Worm (Caenorhabditis elegans) whole organism, late embryonic: ENCODE results near the gene osta-1.

Experiments
- C08G9.2 ChIP-seq: sonication (generic microtip); optimal IDR thresholded peaks from 2 replicates; lab custom pipeline; 2016; ENCODE audit warnings: mild to moderate bottlenecking, missing genetic modification characterization, moderate library complexity, missing compliant biosample characterization
- F13H6.1 ChIP-seq: sonication (generic microtip); optimal IDR thresholded peaks from 2 replicates; lab custom pipeline; 2016; ENCODE audit warnings: missing genetic modification characterization, missing compliant biosample characterization
- Y22D7AL.16 ChIP-seq: sonication (generic microtip); optimal IDR thresholded peaks from 2 replicates; lab custom pipeline; 2016; ENCODE audit warnings: missing genetic modification characterization, missing compliant biosample characterization
- ahr-1 ChIP-seq: sonication (generic microtip); optimal IDR thresholded peaks from 2 replicates; lab custom pipeline; 2016; ENCODE audit warnings: missing genetic modification characterization, missing compliant biosample characterization
- ceh-14 ChIP-seq: sonication (generic microtip); optimal IDR thresholded peaks from 2 replicates; lab custom pipeline; 2016; ENCODE audit warnings: missing genotype, missing genetic modification characterization, missing compliant biosample characterization
- ceh-18 ChIP-seq: sonication (generic microtip); optimal IDR thresholded peaks from 2 replicates; lab custom pipeline; 2016; ENCODE audit warnings: missing genetic modification characterization, missing compliant biosample characterization
- ceh-19 ChIP-seq: fragments of 200-800 bp; sonication (Bioruptor generic); optimal IDR thresholded peaks from 2 replicates; lab custom pipeline; 2018; ENCODE audit warnings: mild to moderate bottlenecking, missing genetic modification characterization, missing compliant biosample characterization
- ceh-2 ChIP-seq: sonication (generic microtip); optimal IDR thresholded peaks from 2 replicates; lab custom pipeline; 2016; ENCODE audit warnings: missing genotype, missing genetic modification characterization, missing compliant biosample characterization
- ceh-22 ChIP-seq: sonication (generic microtip); optimal IDR thresholded peaks from 2 replicates; lab custom pipeline; 2017; ENCODE audit warnings: missing biosample characterization, missing genetic modification characterization
- ceh-24 ChIP-seq: sonication (generic microtip); optimal IDR thresholded peaks from 2 replicates; lab custom pipeline; 2016; ENCODE audit warnings: mild to moderate bottlenecking, missing genetic modification characterization, missing compliant biosample characterization
- ceh-31 ChIP-seq: sonication (generic microtip); optimal IDR thresholded peaks from 2 replicates; lab custom pipeline; 2016; ENCODE audit warnings: missing genetic modification characterization, missing compliant biosample characterization
- ceh-34 ChIP-seq: sonication (generic microtip); optimal IDR thresholded peaks from 2 replicates; lab custom pipeline; 2016; ENCODE audit warnings: mild to moderate bottlenecking, missing genetic modification characterization, missing compliant biosample characterization
- ceh-45 ChIP-seq: fragments of 200-800 bp; sonication (Bioruptor generic); IDR thresholded peaks from 2 replicates; pipeline ENCODE4 v1.3.6; 2022; ENCODE audit warnings: missing genetic modification reagents, missing genetic modification characterization, missing compliant biosample characterization
- ceh-48 ChIP-seq: sonication (generic microtip); optimal IDR thresholded peaks from 2 replicates; lab custom pipeline; 2016; ENCODE audit warnings: missing genetic modification characterization, inconsistent platforms, missing compliant biosample characterization
- ceh-6 ChIP-seq: fragments of 200-800 bp; sonication (Bioruptor generic); optimal IDR thresholded peaks from 2 replicates; lab custom pipeline; 2018; ENCODE audit warnings: mild to moderate bottlenecking, missing genetic modification characterization, missing compliant biosample characterization
- ceh-9 ChIP-seq: sonication (generic microtip); optimal IDR thresholded peaks from 2 replicates; lab custom pipeline; 2016; ENCODE audit warnings: mild to moderate bottlenecking, missing genetic modification characterization, inconsistent platforms, missing compliant biosample characterization
- che-1 ChIP-seq: sonication (generic microtip); optimal IDR thresholded peaks from 2 replicates; lab custom pipeline; 2016; ENCODE audit warnings: mild to moderate bottlenecking, missing genetic modification characterization, missing compliant biosample characterization
- dmd-4 ChIP-seq: sonication (generic microtip); optimal IDR thresholded peaks from 2 replicates; lab custom pipeline; 2016; ENCODE audit warnings: borderline replicate concordance, missing genetic modification characterization, missing compliant biosample characterization
- dve-1 ChIP-seq: sonication (generic microtip); optimal IDR thresholded peaks from 2 replicates; lab custom pipeline; 2017; ENCODE audit warnings: antibody characterized with exemption, mild to moderate bottlenecking, missing genetic modification characterization, missing compliant biosample characterization
- elt-2 ChIP-seq: sonication (generic microtip); optimal IDR thresholded peaks from 2 replicates; lab custom pipeline; 2016; ENCODE audit warnings: missing genetic modification reagents, missing genetic modification characterization, missing compliant biosample characterization
- fkh-10 ChIP-seq: fragments of 150-350 bp; optimal IDR thresholded peaks from 2 replicates; lab custom pipeline; 2014; ENCODE audit warnings: missing biosample characterization, missing genetic modification reagents, missing genetic modification characterization
- fkh-6 ChIP-seq: sonication (generic microtip); optimal IDR thresholded peaks from 2 replicates; lab custom pipeline; 2016; ENCODE audit warnings: missing genetic modification characterization, missing compliant biosample characterization
- gmeb-2 ChIP-seq: sonication (generic microtip); optimal IDR thresholded peaks from 2 replicates; lab custom pipeline; 2016; ENCODE audit warnings: missing genetic modification characterization, inconsistent platforms, missing compliant biosample characterization
- hlh-30 ChIP-seq: sonication (generic microtip); optimal IDR thresholded peaks from 2 replicates; lab custom pipeline; 2017; ENCODE audit warnings: antibody characterized with exemption, missing genetic modification characterization, missing compliant biosample characterization; ENCODE audit not compliant: insufficient read depth
- lim-6 ChIP-seq: sonication (generic microtip); optimal IDR thresholded peaks from 2 replicates; lab custom pipeline; 2016; ENCODE audit warnings: missing genetic modification characterization, missing compliant biosample characterization
- lin-11 ChIP-seq: fragments of 200-800 bp; sonication (Bioruptor generic); optimal IDR thresholded peaks from 2 replicates; lab custom pipeline; 2018; ENCODE audit warnings: mild to moderate bottlenecking, missing genetic modification characterization, missing compliant biosample characterization
- madf-2 ChIP-seq: sonication (generic microtip); optimal IDR thresholded peaks from 2 replicates; lab custom pipeline; 2017; ENCODE audit warnings: missing genetic modification characterization, missing compliant biosample characterization
- nfya-1 ChIP-seq: sonication (generic microtip); optimal IDR thresholded peaks from 2 replicates; lab custom pipeline; 2017; ENCODE audit warnings: missing genetic modification characterization, mild to moderate bottlenecking, missing compliant biosample characterization, antibody characterized with exemption, moderate library complexity
- nhr-232 ChIP-seq: sonication (generic microtip); optimal IDR thresholded peaks from 2 replicates; lab custom pipeline; 2016; ENCODE audit warnings: missing genetic modification characterization, missing compliant biosample characterization
- npax-4 ChIP-seq: sonication (generic microtip); optimal IDR thresholded peaks from 2 replicates; lab custom pipeline; 2016; ENCODE audit warnings: missing genetic modification characterization, missing compliant biosample characterization
- pag-3 ChIP-seq: sonication (generic microtip); optimal IDR thresholded peaks from 2 replicates; lab custom pipeline; 2016; ENCODE audit warnings: missing compliant biosample characterization, missing genetic modification characterization, borderline replicate concordance
- pat-9 ChIP-seq: fragments of 200-800 bp; sonication (Bioruptor generic); optimal IDR thresholded peaks from 2 replicates; lab custom pipeline; 2018; ENCODE audit warnings: mild to moderate bottlenecking, missing genetic modification characterization, moderate library complexity, missing compliant biosample characterization
- pax-1 ChIP-seq: fragments of 150-350 bp; optimal IDR thresholded peaks from 2 replicates; lab custom pipeline; 2014; ENCODE audit warnings: missing biosample characterization, missing genetic modification characterization
- pha-4 ChIP-seq: fragments of 150-350 bp; optimal IDR thresholded peaks from 2 replicates; lab custom pipeline; 2018; ENCODE audit warnings: missing biosample characterization, missing genetic modification reagents, missing genetic modification characterization
- pqm-1 ChIP-seq: sonication (generic microtip); optimal IDR thresholded peaks from 2 replicates; lab custom pipeline; 2016; ENCODE audit warnings: missing genetic modification characterization, missing compliant biosample characterization
- pros-1 ChIP-seq: fragments of 150-350 bp; optimal IDR thresholded peaks from 2 replicates; lab custom pipeline; 2014; ENCODE audit warnings: missing biosample characterization, missing genetic modification reagents, missing genetic modification characterization
- ref-2 ChIP-seq: sonication (generic microtip); optimal IDR thresholded peaks from 2 replicates; lab custom pipeline; 2016; ENCODE audit warnings: missing genetic modification characterization, missing compliant biosample characterization
- rnt-1 ChIP-seq: sonication (generic microtip); optimal IDR thresholded peaks from 2 replicates; lab custom pipeline; 2016; ENCODE audit warnings: missing genetic modification characterization, missing compliant biosample characterization
- sdc-2 ChIP-seq: sonication (generic microtip); optimal IDR thresholded peaks from 2 replicates; lab custom pipeline; 2016; ENCODE audit warnings: missing genotype, missing genetic modification characterization, missing compliant biosample characterization
- sox-2 ChIP-seq: fragments of 200-800 bp; sonication (Bioruptor generic); IDR thresholded peaks from 2 replicates; pipeline ENCODE4 v1.3.6; 2022; ENCODE audit warnings: missing genetic modification reagents, missing genetic modification characterization, missing compliant biosample characterization
- tbx-2 ChIP-seq: sonication (generic microtip); optimal IDR thresholded peaks from 2 replicates; lab custom pipeline; 2016; ENCODE audit warnings: missing genetic modification characterization, missing compliant biosample characterization
- unc-3 ChIP-seq, 2 experiments: fragments of 200-800 bp in 1 of 2; sonication (Bioruptor generic) in 1 of 2; sonication (generic microtip) in 1 of 2; conservative IDR thresholded peaks in 1 of 2; optimal IDR thresholded peaks in 1 of 2; 2 replicates each; pipeline versions ENCODE4 v1.3.6 to Lab custom; 2016 to 2022; ENCODE audit warnings: missing compliant biosample characterization in 2 of 2, missing genetic modification characterization in 2 of 2, missing genetic modification reagents in 1 of 2
- unc-42 ChIP-seq: sonication (generic microtip); optimal IDR thresholded peaks from 2 replicates; lab custom pipeline; 2016; ENCODE audit warnings: missing genotype, missing genetic modification characterization, missing compliant biosample characterization
- unc-55 ChIP-seq: sonication (generic microtip); optimal IDR thresholded peaks from 2 replicates; lab custom pipeline; 2017; ENCODE audit warnings: missing biosample characterization, missing genetic modification reagents, missing genetic modification characterization
- unc-86 ChIP-seq: sonication (generic microtip); optimal IDR thresholded peaks from 2 replicates; lab custom pipeline; 2016; ENCODE audit warnings: missing genetic modification characterization, missing compliant biosample characterization
- ztf-16 ChIP-seq: sonication (generic microtip); optimal IDR thresholded peaks from 2 replicates; lab custom pipeline; 2017; ENCODE audit warnings: missing genetic modification characterization, missing compliant biosample characterization

The osta-1 gene

ce11 chrII:11783-12182, 5.3 kb downstream of the osta-1 start, which contains the start of gene best-4:
best-4 (minus strand) TSS chrII:11883.
- no peak for TF ChIP-seq sox-2 (GFP tag; lab: Robert Waterston, UW)
- no peak for TF ChIP-seq madf-2 (tag; lab: Kevin White, UChicago)
- no peak for TF ChIP-seq dve-1
- no peak for TF ChIP-seq unc-55 (GFP tag; lab: Kevin White, UChicago)
- no peak for TF ChIP-seq ceh-45 (GFP tag; lab: Robert Waterston, UW)
- no peak for TF ChIP-seq lin-11 (tag; lab: Kevin White, UChicago)
- no peak for TF ChIP-seq sdc-2 (tag; lab: Kevin White, UChicago)
- no peak for TF ChIP-seq unc-42 (tag; lab: Kevin White, UChicago)
- TF ChIP-seq nhr-232 (tag; lab: Kevin White, UChicago) = no peak
- no peak for TF ChIP-seq ref-2 (tag; lab: Kevin White, UChicago)
- TF ChIP-seq gmeb-2 (tag; lab: Kevin White, UChicago) = no peak
- no peak for TF ChIP-seq pqm-1 (tag; lab: Kevin White, UChicago)
- no peak for TF ChIP-seq lim-6
- no peak for TF ChIP-seq ceh-18 (tag; lab: Kevin White, UChicago)

ce11 chrII:12685-13084, 6.2 kb downstream of the osta-1 start, which contains the start of gene best-3:
best-3 (plus strand) TSS chrII:12985.
- TF ChIP-seq unc-86 (tag; lab: Kevin White, UChicago) (no peak), pha-4 (tag; lab: Kevin White, UChicago) (no peak), ahr-1 (tag; lab: Kevin White, UChicago) (no peak), pax-1 (tag; lab: Kevin White, UChicago) (no peak), unc-3 (GFP tag; conservative IDR thresholded peaks at IDR 0.05; lab: Robert Waterston, UW) (no peak), unc-3 (tag; optimal IDR thresholded peaks at IDR 0.05; lab: Kevin White, UChicago) (no peak), ceh-24 (tag; lab: Kevin White, UChicago) (no peak), ceh-48 (no peak), che-1 (tag; lab: Kevin White, UChicago) (no peak), ceh-45 (GFP tag; lab: Robert Waterston, UW) (no peak), F13H6.1 (tag; lab: Kevin White, UChicago) (no peak), ref-2 (tag; lab: Kevin White, UChicago) (no peak), pag-3 (tag; lab: Kevin White, UChicago) (no peak), lim-6 (no peak), ceh-9 (tag; lab: Kevin White, UChicago) (no peak), pros-1 (no peak), sdc-2 (tag; lab: Kevin White, UChicago) (no peak)

ce11 chrII:18787-19186, 12.3 kb downstream of the osta-1 start:
- peak; percentile 29 for TF ChIP-seq dmd-4 (tag; lab: Kevin White, UChicago)
- no peak for TF ChIP-seq pros-1
- TF ChIP-seq ceh-48 = peak; percentile 44
- peak; percentile 28 for TF ChIP-seq elt-2 (tag; lab: Kevin White, UChicago)
- peak; percentile 55 for TF ChIP-seq madf-2 (tag; lab: Kevin White, UChicago)
- no peak for TF ChIP-seq ceh-24 (tag; lab: Kevin White, UChicago)
- peak; percentile 68 for TF ChIP-seq ref-2 (tag; lab: Kevin White, UChicago)
- TF ChIP-seq ceh-45 (GFP tag; lab: Robert Waterston, UW) = no peak
- no peak for TF ChIP-seq fkh-10 (GFP tag; lab: Kevin White, UChicago)
- TF ChIP-seq ztf-16 = no peak
- peak; percentile 74 for TF ChIP-seq ceh-31 (tag; lab: Kevin White, UChicago)
- peak; percentile 56 for TF ChIP-seq ceh-18 (tag; lab: Kevin White, UChicago)
- peak; percentile 16 for TF ChIP-seq ceh-34
- peak; percentile 74 for TF ChIP-seq rnt-1 (tag; lab: Kevin White, UChicago)
- peak; percentile 41 for TF ChIP-seq ceh-6 (GFP tag; lab: Kevin White, UChicago)
- peak; percentile 10 for TF ChIP-seq pqm-1 (tag; lab: Kevin White, UChicago)
- TF ChIP-seq unc-86 (tag; lab: Kevin White, UChicago) = no peak
- peak; percentile 17 for TF ChIP-seq unc-42 (tag; lab: Kevin White, UChicago)
- no peak for TF ChIP-seq pat-9 (tag; lab: Kevin White, UChicago)
- TF ChIP-seq ceh-19 (GFP tag; lab: Kevin White, UChicago) = peak; percentile 38
- no peak for TF ChIP-seq ceh-2 (tag; lab: Kevin White, UChicago)
- TF ChIP-seq npax-4 (tag; lab: Kevin White, UChicago) = no peak
- peak; percentile 87 for TF ChIP-seq hlh-30 (tag; lab: Kevin White, UChicago)
- peak; percentile 2 for TF ChIP-seq ceh-14
- TF ChIP-seq tbx-2 (tag; lab: Kevin White, UChicago) = peak; percentile 54
- peak; percentile 29 for TF ChIP-seq sdc-2 (tag; lab: Kevin White, UChicago)
- peak; percentile 5 for TF ChIP-seq nfya-1 (tag; lab: Kevin White, UChicago)
- TF ChIP-seq C08G9.2 = peak; percentile 36
- no peak for TF ChIP-seq Y22D7AL.16 (tag; lab: Kevin White, UChicago)
- TF ChIP-seq ceh-22 = no peak
- TF ChIP-seq fkh-6 = no peak
- peak; percentile 61 for TF ChIP-seq unc-55 (GFP tag; lab: Kevin White, UChicago)
